Fruit fly (Drosophila melanogaster) whole organism, prepupa: ENCODE measurements around the gene ImpE3.
A peak's percentile ranks its signal among the peaks of the same experiment; 100 is the strongest.

Experiments used
- Blimp-1 ChIP-seq: fragments of 200-800 bp; sonication (Bioruptor generic); optimal IDR thresholded peaks from 3 replicates; lab custom pipeline; 2017; ENCODE audit warnings: missing biosample characterization, missing genetic modification characterization, mild to moderate bottlenecking, moderate library complexity, missing genetic modification reagents
- CG10631 ChIP-seq: fragments of 200-800 bp; sonication (Bioruptor generic); optimal IDR thresholded peaks from 2 replicates; lab custom pipeline; 2016; ENCODE audit warnings: missing biosample characterization, missing genetic modification characterization
- CG10669 ChIP-seq: fragments of 200-800 bp; sonication (Bioruptor generic); optimal IDR thresholded peaks from 3 replicates; lab custom pipeline; 2018; ENCODE audit warnings: missing biosample characterization, mild to moderate bottlenecking, missing genetic modification characterization, moderate library complexity
- CG11294 ChIP-seq: fragments of 200-800 bp; sonication (Bioruptor generic); IDR thresholded peaks from 2 replicates; pipeline ENCODE4 v1.3.6; 2022; ENCODE audit warnings: missing biosample characterization, missing genetic modification characterization
- CG11762 ChIP-seq: fragments of 200-800 bp; sonication (Bioruptor generic); optimal IDR thresholded peaks from 3 replicates; lab custom pipeline; 2016; ENCODE audit warnings: missing biosample characterization, missing genetic modification characterization; ENCODE audit not compliant: insufficient read depth
- CG1621 ChIP-seq: fragments of 200-800 bp; sonication (Bioruptor generic); optimal IDR thresholded peaks from 3 replicates; lab custom pipeline; 2018; ENCODE audit warnings: missing biosample characterization, mild to moderate bottlenecking, missing genetic modification characterization
- CG3032 ChIP-seq: fragments of 200-800 bp; optimal IDR thresholded peaks from 2 replicates; lab custom pipeline; 2019; ENCODE audit warnings: missing biosample characterization, mild to moderate bottlenecking, missing genetic modification characterization, moderate library complexity
- CG31627 ChIP-seq: fragments of 200-800 bp; sonication (Bioruptor generic); optimal IDR thresholded peaks from 3 replicates; lab custom pipeline; 2016; ENCODE audit warnings: missing biosample characterization, missing genetic modification characterization
- CG32006 ChIP-seq: fragments of 200-800 bp; sonication (Bioruptor generic); optimal IDR thresholded peaks from 3 replicates; lab custom pipeline; 2017; ENCODE audit warnings: missing biosample characterization, mild to moderate bottlenecking, missing genetic modification characterization
- CG3919 ChIP-seq: fragments of 200-800 bp; sonication (Bioruptor generic); optimal IDR thresholded peaks from 3 replicates; lab custom pipeline; 2016; ENCODE audit warnings: missing biosample characterization, missing genetic modification characterization
- CG6792 ChIP-seq: fragments of 200-800 bp; sonication (Bioruptor generic); optimal IDR thresholded peaks from 3 replicates; lab custom pipeline; 2016; ENCODE audit warnings: missing biosample characterization, missing genetic modification characterization
- CG6808 ChIP-seq: fragments of 200-800 bp; sonication (Bioruptor generic); optimal IDR thresholded peaks from 3 replicates; lab custom pipeline; 2017; ENCODE audit warnings: missing biosample characterization, missing genetic modification characterization, mild to moderate bottlenecking, moderate library complexity, missing genetic modification reagents
- CG6854 ChIP-seq: fragments of 200-800 bp; sonication (Bioruptor generic); optimal IDR thresholded peaks from 2 replicates; lab custom pipeline; 2017; ENCODE audit warnings: missing biosample characterization, mild to moderate bottlenecking, missing genetic modification characterization
- CG8119 ChIP-seq: fragments of 200-800 bp; sonication (Bioruptor generic); IDR thresholded peaks from 3 replicates; pipeline ENCODE4 v1.3.6; 2022; ENCODE audit warnings: missing biosample characterization, missing genetic modification characterization
- CG8319 ChIP-seq: fragments of 200-800 bp; sonication (Bioruptor generic); optimal IDR thresholded peaks from 3 replicates; lab custom pipeline; 2016; ENCODE audit warnings: missing biosample characterization, missing genetic modification characterization
- Eip78C ChIP-seq: fragments of 200-800 bp; sonication (Bioruptor generic); peaks from one replicate; lab custom pipeline; 2016; ENCODE audit warnings: missing biosample characterization, missing genetic modification characterization
- Eip93F ChIP-seq: fragments of 200-800 bp; sonication (Bioruptor generic); optimal IDR thresholded peaks from 2 replicates; lab custom pipeline; 2016; ENCODE audit warnings: missing biosample characterization, mild to moderate bottlenecking, missing genetic modification characterization
- Ets21C ChIP-seq: fragments of 200-800 bp; sonication (Bioruptor generic); optimal IDR thresholded peaks from 3 replicates; lab custom pipeline; 2016; ENCODE audit warnings: missing biosample characterization, missing genetic modification characterization
- Hr38 ChIP-seq: sonication (Bioruptor generic); optimal IDR thresholded peaks from 2 replicates; lab custom pipeline; 2016; ENCODE audit warnings: missing biosample characterization, missing genetic modification characterization
- Hr39 ChIP-seq: fragments of 200-800 bp; sonication (Bioruptor generic); optimal IDR thresholded peaks from 2 replicates; lab custom pipeline; 2016; ENCODE audit warnings: missing biosample characterization, missing genetic modification characterization
- Hr4 ChIP-seq: fragments of 200-800 bp; sonication (Bioruptor generic); optimal IDR thresholded peaks from 3 replicates; lab custom pipeline; 2016; ENCODE audit warnings: missing biosample characterization, missing genetic modification characterization
- Met ChIP-seq: fragments of 200-800 bp; sonication (Bioruptor generic); optimal IDR thresholded peaks from 3 replicates; lab custom pipeline; 2016; ENCODE audit warnings: missing biosample characterization, missing genetic modification characterization
- Smox ChIP-seq: fragments of 200-800 bp; sonication (Bioruptor generic); optimal IDR thresholded peaks from 3 replicates; lab custom pipeline; 2016; ENCODE audit warnings: missing biosample characterization, missing genetic modification characterization
- Sox102F ChIP-seq: fragments of 200-800 bp; sonication (Bioruptor generic); optimal IDR thresholded peaks from 2 replicates; lab custom pipeline; 2016; ENCODE audit warnings: missing biosample characterization, mild to moderate bottlenecking, missing genetic modification characterization
- Sox14 ChIP-seq: fragments of 200-800 bp; sonication (Bioruptor generic); optimal IDR thresholded peaks from 3 replicates; lab custom pipeline; 2016; ENCODE audit warnings: missing biosample characterization, missing genetic modification characterization
- Sox15 ChIP-seq: fragments of 200-800 bp; sonication (Bioruptor generic); optimal IDR thresholded peaks from 3 replicates; lab custom pipeline; 2016; ENCODE audit warnings: missing biosample characterization, missing genetic modification characterization
- acj6 ChIP-seq: fragments of 200-800 bp; sonication (Bioruptor generic); optimal IDR thresholded peaks from 3 replicates; lab custom pipeline; 2016; ENCODE audit warnings: missing biosample characterization, missing genetic modification characterization
- cyc ChIP-seq: fragments of 200-800 bp; sonication (Bioruptor generic); optimal IDR thresholded peaks from 3 replicates; lab custom pipeline; 2016; ENCODE audit warnings: missing biosample characterization, missing genetic modification characterization
- dac ChIP-seq: fragments of 200-800 bp; sonication (Bioruptor generic); optimal IDR thresholded peaks from 2 replicates; lab custom pipeline; 2017; ENCODE audit warnings: missing biosample characterization, mild to moderate bottlenecking, missing genetic modification characterization
- dsx ChIP-seq: fragments of 200-800 bp; optimal IDR thresholded peaks from 3 replicates; lab custom pipeline; 2019; ENCODE audit warnings: missing biosample characterization, mild to moderate bottlenecking, missing genetic modification characterization, moderate library complexity; ENCODE audit not compliant: poor library complexity, severe bottlenecking
- esn ChIP-seq: fragments of 200-800 bp; sonication (Bioruptor generic); optimal IDR thresholded peaks from 2 replicates; lab custom pipeline; 2016; ENCODE audit warnings: missing biosample characterization, mild to moderate bottlenecking, missing genetic modification characterization, moderate library complexity
- fd59A ChIP-seq: fragments of 200-800 bp; sonication (Bioruptor generic); optimal IDR thresholded peaks from 2 replicates; lab custom pipeline; 2017; ENCODE audit warnings: missing biosample characterization, mild to moderate bottlenecking, missing genetic modification characterization, missing genetic modification reagents
- net ChIP-seq: fragments of 200-800 bp; sonication (Bioruptor generic); optimal IDR thresholded peaks from 3 replicates; lab custom pipeline; 2016; ENCODE audit warnings: missing biosample characterization, missing genetic modification characterization
- spab ChIP-seq: fragments of 200-800 bp; sonication (Bioruptor generic); optimal IDR thresholded peaks from 2 replicates; lab custom pipeline; 2017; ENCODE audit warnings: missing biosample characterization, mild to moderate bottlenecking, missing genetic modification characterization, missing genetic modification reagents
- ss ChIP-seq, 2 experiments: fragments of 200-800 bp; sonication (Bioruptor generic); optimal IDR thresholded peaks; 2 replicates in 1 of 2; 3 replicates in 1 of 2; lab custom pipeline; 2017 to 2018; ENCODE audit warnings: mild to moderate bottlenecking in 2 of 2, missing biosample characterization in 2 of 2, missing genetic modification characterization in 2 of 2, moderate library complexity in 1 of 2
- topi ChIP-seq: fragments of 200-800 bp; sonication (Bioruptor generic); optimal IDR thresholded peaks from 3 replicates; lab custom pipeline; 2016; ENCODE audit warnings: missing biosample characterization, missing genetic modification characterization
- vri ChIP-seq: fragments of 200-800 bp; sonication (Bioruptor generic); optimal IDR thresholded peaks from 3 replicates; lab custom pipeline; 2016; ENCODE audit warnings: missing biosample characterization, mild to moderate bottlenecking, missing genetic modification characterization

The ImpE3 gene

DNA sequence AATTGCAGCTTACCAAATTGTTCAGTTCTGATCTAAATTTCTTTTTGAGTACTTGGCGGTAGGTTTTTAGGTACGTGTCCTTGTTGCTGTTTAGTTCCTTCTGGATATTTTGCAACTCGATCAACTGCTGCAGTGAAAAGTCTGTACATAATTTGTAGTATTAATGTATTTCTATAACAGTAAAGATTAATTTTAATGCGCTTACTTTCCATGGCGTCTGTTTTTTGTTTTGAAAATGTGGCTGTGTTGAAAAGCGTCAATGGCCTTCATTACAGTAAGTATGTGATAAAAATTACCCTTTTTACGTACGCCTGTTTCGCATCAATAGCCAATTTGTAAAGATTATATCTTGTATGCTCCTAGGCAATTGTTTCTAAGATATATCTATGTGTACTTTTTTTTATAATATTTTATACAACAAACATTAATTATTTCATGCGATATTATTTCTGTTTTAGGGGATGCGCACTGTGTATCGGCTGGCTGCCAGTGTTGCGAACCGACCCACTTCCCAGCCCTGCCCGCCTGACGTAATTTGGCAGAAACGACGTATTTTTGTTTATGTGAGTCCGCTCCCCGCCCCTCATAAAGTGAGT lies 28.2 kb downstream of the ImpE3 start, which contains the start of the genes Kmn2 and CG2698 (continued):
- TF ChIP-seq cyc (GFP tag; lab: Kevin White, UChicago) (peak; percentile 95), CG3032 (tag; lab: Kevin White, UChicago) (peak; percentile 95), CG11294 (peak; percentile 95), ss (GFP tag; optimal IDR thresholded peaks at IDR 0.05; lab: Kevin White, UChicago) (peak; percentile 90 to 93), CG10669 (GFP tag; lab: Kevin White, UChicago) (peak; percentile 95), CG6808 (GFP tag; lab: Kevin White, UChicago) (peak; percentile 92), CG10631 (GFP tag; lab: Kevin White, UChicago) (peak; percentile 97), net (peak; percentile 94), spab (GFP tag; lab: Kevin White, UChicago) (no peak), Sox102F (peak; percentile 95), Met (GFP tag; lab: Kevin White, UChicago) (peak; percentile 96), dac (peak; percentile 81), fd59A (GFP tag; lab: Kevin White, UChicago) (peak; percentile 90), CG11762 (GFP tag; lab: Kevin White, UChicago) (peak; percentile 94), CG32006 (GFP tag; lab: Kevin White, UChicago) (peak; percentile 95), Ets21C (GFP tag; lab: Kevin White, UChicago) (peak; percentile 91), CG3919 (GFP tag; lab: Kevin White, UChicago) (peak; percentile 98), vri (GFP tag; lab: Kevin White, UChicago) (peak; percentile 98), CG6792 (GFP tag; lab: Kevin White, UChicago) (peak; percentile 96), Smox (GFP tag; lab: Kevin White, UChicago) (peak; percentile 95)

DNA sequence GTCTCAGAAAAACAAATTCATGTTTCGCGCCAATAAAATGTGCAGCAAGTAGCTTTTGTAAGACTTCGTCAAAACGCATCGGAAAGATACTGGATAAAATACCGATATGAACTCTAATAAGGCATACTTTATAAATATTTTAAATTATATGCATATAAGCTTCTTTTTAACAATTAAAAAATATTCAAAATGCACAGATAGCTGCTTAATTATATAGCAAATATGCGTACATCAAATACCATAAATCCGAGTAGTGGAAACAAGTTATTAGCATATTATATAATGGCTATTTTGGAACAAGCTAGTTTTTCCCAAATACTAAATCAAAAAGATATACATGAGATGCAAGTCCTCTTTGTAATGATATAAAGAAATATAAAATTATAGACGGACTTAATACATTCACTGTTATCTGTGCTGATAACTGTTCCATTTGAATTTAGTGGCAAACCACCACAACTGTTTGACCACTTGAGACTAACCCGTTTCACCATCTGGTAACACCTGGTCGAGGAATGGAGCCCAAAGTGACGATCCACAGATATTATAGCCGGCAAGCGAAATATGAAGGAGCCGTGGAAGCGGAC lies 29.7 kb downstream of the ImpE3 start, which contains the start of gene PIG-H:
Gene PIG-H (plus strand): TSS at position 303 of the 587 bp plus-strand sequence.
- TF ChIP-seq Sox102F (no peak), CG8119 (GFP tag; lab: Robert Waterston, UW) (no peak), esn (GFP tag; lab: Kevin White, UChicago) (peak; percentile 16), Eip93F (no peak), spab (GFP tag; lab: Kevin White, UChicago) (no peak), Sox15 (GFP tag; lab: Kevin White, UChicago) (no peak), ss (GFP tag; optimal IDR thresholded peaks at IDR 0.05; lab: Kevin White, UChicago) (no peak), CG31627 (GFP tag; lab: Kevin White, UChicago) (no peak), Blimp-1 (GFP tag; lab: Kevin White, UChicago) (no peak), CG6854 (no peak), CG1621 (tag; lab: Kevin White, UChicago) (no peak), dsx (GFP tag; lab: Kevin White, UChicago) (no peak), Hr39 (GFP tag; lab: Kevin White, UChicago) (peak; percentile 16), Eip78C (GFP tag; lab: Kevin White, UChicago) (no peak), Ets21C (GFP tag; lab: Kevin White, UChicago) (no peak), net (no peak), dac (no peak), vri (GFP tag; lab: Kevin White, UChicago) (peak; percentile 84), topi (GFP tag; lab: Kevin White, UChicago) (no peak), Hr38 (GFP tag; lab: Kevin White, UChicago) (no peak), acj6 (no peak), CG8319 (GFP tag; lab: Kevin White, UChicago) (no peak), Sox14 (GFP tag; lab: Kevin White, UChicago) (peak; percentile 14), Hr4 (no peak)
